Worm (Caenorhabditis elegans) whole organism, L4/young adult: Measurements from ENCODE around the gene grl-11.

ENCODE experiments used
- dao-5 ChIP-seq: sonication (generic microtip); optimal IDR thresholded peaks from 2 replicates; lab custom pipeline; 2016; ENCODE audit warnings: missing genotype, missing genetic modification characterization, moderate library complexity, missing compliant biosample characterization
- him-1 ChIP-seq: sonication (generic microtip); optimal IDR thresholded peaks from 2 replicates; lab custom pipeline; 2016; ENCODE audit warnings: missing genotype, missing genetic modification reagents, missing genetic modification characterization, missing compliant biosample characterization

DNA sequence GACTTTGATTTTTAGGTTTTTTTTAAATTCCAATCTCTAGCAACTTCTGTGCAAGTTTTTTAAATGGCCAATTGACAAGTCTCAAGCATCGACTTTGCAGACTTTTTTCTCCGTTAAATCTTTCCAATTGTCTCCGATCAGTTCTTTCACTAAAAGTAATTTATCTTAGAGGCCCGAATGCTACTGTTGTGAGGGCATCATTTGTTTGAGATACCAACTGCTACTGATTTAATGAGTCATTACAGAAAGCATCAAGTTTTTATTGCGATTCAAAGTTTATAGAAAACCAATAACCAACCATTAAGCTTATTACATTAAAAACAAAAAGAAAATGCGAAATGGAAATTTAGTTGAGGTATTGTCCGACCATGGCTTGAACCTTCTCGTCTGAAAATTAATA is 38.0 kb downstream of the grl-11 start:
- no peak for TF ChIP-seq dao-5 (tag; lab: Kevin White, UChicago)
- no peak for TF ChIP-seq him-1 (tag; lab: Kevin White, UChicago)
